Fruit fly (Drosophila melanogaster) whole organism: ENCODE results near the gene mTerf3.

Experiments used
- EcR ChIP-seq, 2 experiments: fragments of >200 bp; optimal IDR thresholded peaks; 2 replicates each; lab custom pipeline; 2017; ENCODE audit warnings: missing biosample characterization in 2 of 2, missing genetic modification characterization in 2 of 2, missing genetic modification reagents in 2 of 2
- psq ChIP-seq: fragments of >200 bp; optimal IDR thresholded peaks from 2 replicates; lab custom pipeline; 2017

- no peak for TF ChIP-seq EcR (GFP tag; optimal IDR thresholded peaks at IDR 0.05; lab: Kevin White, UChicago)
- no peak for TF ChIP-seq psq (lab: Kevin White, UChicago)
These were observed 10.7 kb upstream of the mTerf3 start for dm6 chr3L:20531257-20531656.
